Fruit fly (Drosophila melanogaster): Measurements from ENCODE around the gene t.
A peak's percentile ranks its signal among the peaks of the same experiment; 100 is the strongest.

t gene

DNA sequence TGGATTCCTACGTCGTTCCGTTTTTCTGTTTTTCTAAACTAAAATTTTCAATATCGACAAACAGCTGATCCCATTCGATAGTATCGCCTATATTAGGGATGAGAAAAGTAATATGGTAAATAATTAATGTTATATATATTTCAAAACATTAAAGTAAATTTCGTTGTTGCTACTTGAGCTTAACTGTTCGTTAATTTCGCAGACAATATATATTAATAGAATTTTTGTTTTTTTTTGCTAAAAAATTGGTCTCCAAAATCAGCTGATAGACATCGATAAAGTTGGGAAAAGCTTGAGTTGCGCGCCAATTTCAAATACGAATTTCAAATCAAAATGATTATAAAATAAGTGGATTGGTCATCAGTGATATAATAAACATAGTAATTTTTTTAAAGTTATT, 26.7 kb downstream of the t start, which contains the start of gene CG12118 (continued):
- TF ChIP-seq HHEX (GFP tag; optimal IDR thresholded peaks at IDR 0.05) (peak; percentile 19), CG11456 (GFP tag; IDR thresholded peaks at IDR 0.05) (peak; percentile 81), CkIIα-i1 (GFP tag; IDR thresholded peaks at IDR 0.05) (no peak), knrl (GFP tag; IDR thresholded peaks at IDR 0.05; ENCODE audit: partially characterized antibody) (peak; percentile 93), Hr51 (GFP tag; optimal IDR thresholded peaks at IDR 0.05) (peak; percentile 53 to 80), CG33213 (GFP tag; optimal IDR thresholded peaks at IDR 0.05) (no peak), CG11247 (GFP tag; IDR thresholded peaks at IDR 0.05) (peak; percentile 83), CG3163 (GFP tag; optimal IDR thresholded peaks at IDR 0.05) (no peak), CG30403 (GFP tag; optimal IDR thresholded peaks at IDR 0.05) (peak; percentile 92), CG13296 (GFP tag; optimal IDR thresholded peaks at IDR 0.05) (peak; percentile 71), CG15514 (GFP tag; optimal IDR thresholded peaks at IDR 0.05) (peak; percentile 88), vnd (GFP tag; IDR thresholded peaks at IDR 0.05; ENCODE audit: partially characterized antibody) (peak; percentile 94), Ets97D (GFP tag; optimal IDR thresholded peaks at IDR 0.05) (peak; percentile 36), Atf-2 (GFP tag; optimal IDR thresholded peaks at IDR 0.05) (peak; percentile 9), dimm (GFP tag; IDR thresholded peaks at IDR 0.05) (peak; percentile 39; the same call in 1 of the 2 replicates), Dp (GFP tag; optimal IDR thresholded peaks at IDR 0.05) (peak; percentile 87), en (GFP tag; optimal IDR thresholded peaks at IDR 0.05) (no peak), BEAF-32 (GFP tag; optimal IDR thresholded peaks at IDR 0.05) (peak; percentile 89), inv (GFP tag; IDR thresholded peaks at IDR 0.05; ENCODE audit: partially characterized antibody) (peak; percentile 73), BtbVII (GFP tag; optimal IDR thresholded peaks at IDR 0.05) (peak; percentile 36), YL-1 (GFP tag; optimal IDR thresholded peaks at IDR 0.05) (peak; percentile 44), CG17829 (tag; optimal IDR thresholded peaks at IDR 0.05) (peak; percentile 74), Hsf (GFP tag; optimal IDR thresholded peaks at IDR 0.05) (peak; percentile 71), Taf1 (GFP tag; IDR thresholded peaks at IDR 0.05) (no peak), CG12391 (tag; optimal IDR thresholded peaks at IDR 0.05) (peak; percentile 91), Sry-δ (GFP tag; optimal IDR thresholded peaks at IDR 0.05) (peak; percentile 79), CG7372 (GFP tag; IDR thresholded peaks at IDR 0.05) (peak; percentile 77), Side (GFP tag; optimal IDR thresholded peaks at IDR 0.05) (peak; percentile 3), CG10654 (GFP tag; optimal IDR thresholded peaks at IDR 0.05) (peak; percentile 82), ATbp (GFP tag; optimal IDR thresholded peaks at IDR 0.05) (peak; percentile 30), tgo (GFP tag; IDR thresholded peaks at IDR 0.05) (peak; percentile 79), Max (GFP tag; optimal IDR thresholded peaks at IDR 0.05) (peak; percentile 73), CoRest (tag; optimal IDR thresholded peaks at IDR 0.05) (peak; percentile 84), CG11723 (GFP tag; optimal IDR thresholded peaks at IDR 0.05) (peak; percentile 32), gt (GFP tag; IDR thresholded peaks at IDR 0.05) (no peak), CG17359 (tag; optimal IDR thresholded peaks at IDR 0.05) (peak; percentile 80), NC2β (GFP tag; optimal IDR thresholded peaks at IDR 0.05) (peak; percentile 46), CG2116 (GFP tag; optimal IDR thresholded peaks at IDR 0.05) (peak; percentile 88), Ptx1 (GFP tag; IDR thresholded peaks at IDR 0.05) (peak; percentile 86), ham (GFP tag; IDR thresholded peaks at IDR 0.05) (peak; percentile 33; the same call in 1 of the 2 replicates), Chrac-16 (GFP tag; optimal IDR thresholded peaks at IDR 0.05) (peak; percentile 86), CG17328 (GFP tag; IDR thresholded peaks at IDR 0.05) (peak; percentile 86), CG3726 (GFP tag; IDR thresholded peaks at IDR 0.05) (peak; percentile 5; the same call in 1 of the 3 replicates), CG31224 (GFP tag; IDR thresholded peaks at IDR 0.05) (peak; percentile 79), CG9609 (GFP tag; optimal IDR thresholded peaks at IDR 0.05) (peak; percentile 7), lab (GFP tag; optimal IDR thresholded peaks at IDR 0.05) (peak; percentile 79), chif (GFP tag; optimal IDR thresholded peaks at IDR 0.05) (peak; percentile 0 to 52), CG11696 (GFP tag; IDR thresholded peaks at IDR 0.05) (no peak), Trl (optimal IDR thresholded peaks at IDR 0.05) (no peak), Trl (GFP tag; optimal IDR thresholded peaks at IDR 0.05) (peak; percentile 55), CG7987 (GFP tag; optimal IDR thresholded peaks at IDR 0.05) (peak; percentile 44)

All from whole organism, embryonic.